Worm (Caenorhabditis elegans): Measurements from ENCODE around the gene C08G5.6.

DNA sequence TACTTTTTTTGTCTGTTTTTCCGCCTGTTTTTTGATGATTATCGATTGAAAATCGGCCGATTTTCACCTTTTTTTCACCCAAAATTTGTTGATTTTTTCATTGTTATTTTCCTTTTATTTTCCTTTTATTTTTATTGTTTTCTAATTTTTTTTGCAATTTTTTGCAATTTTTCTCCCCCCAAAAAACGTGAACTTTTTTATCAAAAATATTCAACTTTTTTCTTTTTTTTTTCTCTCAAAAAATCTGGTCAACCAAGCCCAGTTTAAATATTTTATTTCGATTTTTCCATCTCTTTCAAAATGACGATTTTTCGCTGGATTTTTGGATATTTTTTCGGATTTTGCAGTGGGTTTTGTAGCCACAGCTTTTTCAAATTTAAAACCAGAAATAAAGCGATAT, 46.9 kb upstream of the C08G5.6 start, which contains the start of gene rfip-2:
- TF ChIP-seq him-1 (tag; optimal IDR thresholded peaks at IDR 0.05) (no peak), dao-5 (tag; optimal IDR thresholded peaks at IDR 0.05) (no peak)

Measured in whole organism, L4/young adult.